Fruit fly (Drosophila melanogaster): ENCODE measurements around the gene CG10947.

DNA sequence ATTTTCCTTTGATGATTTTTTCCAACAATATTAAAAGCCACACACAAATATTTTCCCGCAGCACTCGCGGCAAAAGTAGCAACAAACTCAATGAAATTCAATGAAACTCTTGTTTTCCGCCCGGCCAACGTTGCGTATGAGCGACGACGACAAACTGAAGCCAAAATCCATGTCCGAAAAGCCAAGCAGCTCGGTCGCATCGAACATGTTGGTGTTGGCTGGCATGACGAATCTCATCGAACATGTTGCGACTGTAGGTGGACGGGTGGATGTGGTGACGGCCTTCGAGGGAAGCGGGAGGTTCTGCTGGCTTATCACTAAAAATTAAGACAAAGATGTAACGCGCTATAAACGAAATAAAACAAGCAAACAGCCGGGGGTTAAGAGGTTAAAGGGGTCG is 15.4 kb downstream of the CG10947 start:
- no peak for TF ChIP-seq foxo (GFP tag; optimal IDR thresholded peaks at IDR 0.05)
- TF ChIP-seq Abd-B (GFP tag; optimal IDR thresholded peaks at IDR 0.05) = no peak
- no peak for TF ChIP-seq woc (GFP tag; optimal IDR thresholded peaks at IDR 0.05)
